Worm (Caenorhabditis elegans): ENCODE data around the gene acl-14.

ce11 chrV:9349687-9350086 is 16.3 kb upstream of the acl-14 start, which contains the start of gene srx-47:
- TF ChIP-seq lin-54 (GFP tag; optimal IDR thresholded peaks at IDR 0.05) (no peak), ztf-26 (tag; optimal IDR thresholded peaks at IDR 0.05) (no peak), Y95B8A.8 (GFP tag; IDR thresholded peaks at IDR 0.05) (no peak), nhr-179 (tag; optimal IDR thresholded peaks at IDR 0.05) (no peak), ZK185.1 (tag; optimal IDR thresholded peaks at IDR 0.05; ENCODE audit: poor library complexity, severe bottlenecking) (no peak), dox-1 (GFP tag; IDR thresholded peaks at IDR 0.05) (no peak), nfya-1 (tag; optimal IDR thresholded peaks at IDR 0.05; ENCODE audit: borderline replicate concordance, insufficient read depth) (no peak)
